Fruit fly (Drosophila melanogaster) whole organism, embryonic: ENCODE results near the gene CG17187.

Experiments
- B-H1 ChIP-seq: fragments of 200-800 bp; sonication (Bioruptor generic); IDR thresholded peaks from 3 replicates; pipeline ENCODE4 v1.3.6; 2022; ENCODE audit warnings: missing biosample characterization, missing genetic modification characterization
- Bgb ChIP-seq: fragments of 200-800 bp; sonication (Bioruptor generic); IDR thresholded peaks from 2 replicates; pipeline ENCODE4 v1.3.6; 2022; ENCODE audit warnings: missing biosample characterization, missing genetic modification characterization; ENCODE audit not compliant: partially characterized antibody
- CG13287 ChIP-seq: fragments of 200-800 bp; sonication (Bioruptor generic); IDR thresholded peaks from 2 replicates; pipeline ENCODE4 v1.3.6; 2022; ENCODE audit warnings: missing biosample characterization, missing genetic modification characterization; ENCODE audit not compliant: partially characterized antibody
- CG13296 ChIP-seq: fragments of 200-800 bp; sonication (Bioruptor generic); optimal IDR thresholded peaks from 3 replicates; lab custom pipeline; 2018; ENCODE audit warnings: missing biosample characterization, mild to moderate bottlenecking, missing genetic modification characterization
- CG13624 ChIP-seq: fragments of 200-800 bp; sonication (Bioruptor generic); optimal IDR thresholded peaks from 2 replicates; lab custom pipeline; 2016; ENCODE audit warnings: missing biosample characterization, missing genetic modification characterization
- CG15479 ChIP-seq: fragments of 200-800 bp; sonication (Bioruptor generic); optimal IDR thresholded peaks from 3 replicates; lab custom pipeline; 2019; ENCODE audit warnings: missing biosample characterization, mild to moderate bottlenecking, missing genetic modification characterization, moderate library complexity
- CG1603 ChIP-seq: fragments of 200-800 bp; sonication (Bioruptor generic); optimal IDR thresholded peaks from 2 replicates; lab custom pipeline; 2019; ENCODE audit warnings: missing biosample characterization, mild to moderate bottlenecking, missing genetic modification characterization, moderate library complexity
- CG2120 ChIP-seq: fragments of 200-800 bp; sonication (Bioruptor generic); optimal IDR thresholded peaks from 3 replicates; lab custom pipeline; 2016; ENCODE audit warnings: missing biosample characterization, missing genetic modification characterization
- CG2712 ChIP-seq: fragments of 200-800 bp; optimal IDR thresholded peaks from 3 replicates; lab custom pipeline; 2019; ENCODE audit warnings: missing biosample characterization, mild to moderate bottlenecking, missing genetic modification characterization, moderate library complexity
- CG33213 ChIP-seq: fragments of 200-800 bp; sonication (Bioruptor generic); optimal IDR thresholded peaks from 3 replicates; lab custom pipeline; 2016; ENCODE audit warnings: missing biosample characterization, missing genetic modification characterization
- CG34422 ChIP-seq: fragments of 200-800 bp; sonication (Bioruptor generic); IDR thresholded peaks from 3 replicates; pipeline ENCODE4 v1.3.6; 2022; ENCODE audit warnings: missing biosample characterization, missing genetic modification characterization
- CG4707 ChIP-seq: fragments of 200-800 bp; sonication (Bioruptor generic); optimal IDR thresholded peaks from 2 replicates; lab custom pipeline; 2018; ENCODE audit warnings: missing biosample characterization, mild to moderate bottlenecking, missing genetic modification characterization, moderate library complexity
- CG8290 ChIP-seq, 3 experiments: fragments of 200-800 bp; sonication (Bioruptor generic); optimal IDR thresholded peaks; 2 replicates each; lab custom pipeline; 2016 to 2019; ENCODE audit warnings: missing biosample characterization in 3 of 3, missing genetic modification characterization in 3 of 3, mild to moderate bottlenecking in 2 of 3, moderate library complexity in 1 of 3
- CG8388 ChIP-seq: fragments of 200-800 bp; sonication (Bioruptor generic); optimal IDR thresholded peaks from 2 replicates; lab custom pipeline; 2019; ENCODE audit warnings: missing biosample characterization, mild to moderate bottlenecking, missing genetic modification characterization, moderate library complexity
- CG9797 ChIP-seq: fragments of 200-800 bp; sonication (Bioruptor generic); optimal IDR thresholded peaks from 3 replicates; lab custom pipeline; 2018; ENCODE audit warnings: missing biosample characterization, mild to moderate bottlenecking, missing genetic modification characterization
- CHES-1-like ChIP-seq: fragments of 200-800 bp; sonication (Bioruptor generic); optimal IDR thresholded peaks from 2 replicates; lab custom pipeline; 2016; ENCODE audit warnings: missing biosample characterization, missing genetic modification characterization
- CTCF ChIP-seq: fragments of 200-800 bp; sonication (Bioruptor generic); optimal IDR thresholded peaks from 2 replicates; lab custom pipeline; 2017; ENCODE audit warnings: missing biosample characterization, mild to moderate bottlenecking, missing genetic modification characterization, moderate library complexity
- Dbx ChIP-seq: fragments of 200-800 bp; sonication (Bioruptor generic); IDR thresholded peaks from 3 replicates; pipeline ENCODE4 v1.3.6; 2022; ENCODE audit warnings: missing biosample characterization, missing genetic modification characterization
- Dp ChIP-seq: fragments of 200-800 bp; sonication (Bioruptor generic); optimal IDR thresholded peaks from 2 replicates; lab custom pipeline; 2018; ENCODE audit warnings: missing biosample characterization, mild to moderate bottlenecking, missing genetic modification characterization, moderate library complexity
- Elba2 ChIP-seq: fragments of 200-800 bp; sonication (Bioruptor generic); optimal IDR thresholded peaks from 3 replicates; lab custom pipeline; 2016; ENCODE audit warnings: missing biosample characterization, missing genetic modification characterization
- Gug ChIP-seq: fragments of 200-800 bp; sonication (Bioruptor generic); IDR thresholded peaks from 4 replicates; pipeline ENCODE4 v1.3.6; 2022; ENCODE audit warnings: missing biosample characterization, missing genetic modification characterization
- HLH4C ChIP-seq: fragments of 200-800 bp; sonication (Bioruptor generic); IDR thresholded peaks from 3 replicates; pipeline ENCODE4 v1.3.6; 2022; ENCODE audit warnings: missing biosample characterization, missing genetic modification characterization; ENCODE audit not compliant: partially characterized antibody
- HLH54F ChIP-seq: fragments of 200-800 bp; sonication (Bioruptor generic); optimal IDR thresholded peaks from 3 replicates; lab custom pipeline; 2016; ENCODE audit warnings: missing biosample characterization, missing genetic modification characterization
- HmgZ ChIP-seq: fragments of 200-800 bp; sonication (Bioruptor generic); optimal IDR thresholded peaks from 2 replicates; lab custom pipeline; 2018; ENCODE audit warnings: missing biosample characterization, mild to moderate bottlenecking, missing genetic modification characterization
- Hmr ChIP-seq: fragments of 200-800 bp; sonication (Bioruptor generic); optimal IDR thresholded peaks from 3 replicates; lab custom pipeline; 2017; ENCODE audit warnings: mild to moderate bottlenecking, missing biosample characterization, missing genetic modification reagents, missing genetic modification characterization
- Max ChIP-seq: fragments of 200-800 bp; sonication (Bioruptor generic); optimal IDR thresholded peaks from 2 replicates; lab custom pipeline; 2016; ENCODE audit warnings: missing biosample characterization, mild to moderate bottlenecking, missing genetic modification characterization
- Med ChIP-seq: fragments of 200-800 bp; sonication (Bioruptor generic); peaks from one replicate; lab custom pipeline; 2016; ENCODE audit warnings: missing biosample characterization, missing genetic modification characterization, mild to moderate bottlenecking, inconsistent platforms, moderate library complexity
- Rfx ChIP-seq: fragments of 200-800 bp; sonication (Bioruptor generic); IDR thresholded peaks from 2 replicates; pipeline ENCODE4 v1.3.6; 2022; ENCODE audit warnings: missing biosample characterization, missing genetic modification characterization
- Rx ChIP-seq: fragments of 200-800 bp; sonication (Bioruptor generic); IDR thresholded peaks from 2 replicates; pipeline ENCODE4 v1.3.6; 2022; ENCODE audit warnings: missing biosample characterization, missing genetic modification characterization
- Sin3A ChIP-seq: fragments of >200 bp; optimal IDR thresholded peaks from 2 replicates; lab custom pipeline; 2018
- Sry-δ ChIP-seq: fragments of 200-800 bp; sonication (Bioruptor generic); optimal IDR thresholded peaks from 2 replicates; lab custom pipeline; 2016; ENCODE audit warnings: missing biosample characterization, missing genetic modification characterization
- TFAM ChIP-seq: fragments of 200-800 bp; sonication (Bioruptor generic); optimal IDR thresholded peaks from 2 replicates; lab custom pipeline; 2017; ENCODE audit warnings: missing biosample characterization, missing genetic modification characterization, inconsistent platforms
- Usf ChIP-seq: fragments of 200-800 bp; sonication (Bioruptor generic); optimal IDR thresholded peaks from 2 replicates; lab custom pipeline; 2017; ENCODE audit warnings: missing genotype, missing biosample characterization, missing genetic modification characterization
- YL-1 ChIP-seq: fragments of 200-800 bp; sonication (Bioruptor generic); optimal IDR thresholded peaks from 3 replicates; lab custom pipeline; 2017; ENCODE audit warnings: missing biosample characterization, mild to moderate bottlenecking, missing genetic modification characterization
- cato ChIP-seq: fragments of 200-800 bp; sonication (Bioruptor generic); optimal IDR thresholded peaks from 2 replicates; lab custom pipeline; 2016; ENCODE audit warnings: missing biosample characterization, missing genetic modification characterization, borderline replicate concordance
- ci ChIP-seq: fragments of 200-800 bp; sonication (Bioruptor generic); IDR thresholded peaks from 3 replicates; pipeline ENCODE4 v1.3.6; 2022; ENCODE audit warnings: missing biosample characterization, missing genetic modification characterization
- ewg ChIP-seq: fragments of 200-800 bp; sonication (Bioruptor generic); optimal IDR thresholded peaks from 3 replicates; lab custom pipeline; 2017; ENCODE audit warnings: mild to moderate bottlenecking, missing biosample characterization, missing genetic modification reagents, missing genetic modification characterization
- gem ChIP-seq: fragments of 200-800 bp; sonication (Bioruptor generic); optimal IDR thresholded peaks from 2 replicates; lab custom pipeline; 2019; ENCODE audit warnings: missing biosample characterization, mild to moderate bottlenecking, missing genetic modification characterization, moderate library complexity
- gfzf ChIP-seq: fragments of 200-800 bp; sonication (Bioruptor generic); optimal IDR thresholded peaks from 2 replicates; lab custom pipeline; 2016; ENCODE audit warnings: missing biosample characterization, mild to moderate bottlenecking, missing genetic modification characterization, moderate library complexity
- insv ChIP-seq, 2 experiments: fragments of 200-800 bp; sonication (Bioruptor generic); optimal IDR thresholded peaks; 3 replicates each; lab custom pipeline; 2016 to 2018; ENCODE audit warnings: missing biosample characterization in 2 of 2, missing genetic modification characterization in 2 of 2
- inv ChIP-seq: fragments of 200-800 bp; sonication (Bioruptor generic); IDR thresholded peaks from 2 replicates; pipeline ENCODE4 v1.3.6; 2022; ENCODE audit warnings: missing biosample characterization, missing genetic modification characterization; ENCODE audit not compliant: partially characterized antibody
- lov ChIP-seq, 2 experiments: fragments of 200-800 bp in 1 of 2; fragments of >200 bp in 1 of 2; sonication (Bioruptor generic) in 1 of 2; IDR thresholded peaks in 1 of 2; optimal IDR thresholded peaks in 1 of 2; 2 replicates in 1 of 2; 3 replicates in 1 of 2; pipeline versions ENCODE4 v1.3.6 to Lab custom; 2017 to 2022; ENCODE audit warnings: missing biosample characterization in 1 of 2, missing genetic modification characterization in 1 of 2
- nmo ChIP-seq: fragments of 200-800 bp; sonication (Bioruptor generic); optimal IDR thresholded peaks from 2 replicates; lab custom pipeline; 2018; ENCODE audit warnings: missing biosample characterization, mild to moderate bottlenecking, missing genetic modification characterization, moderate library complexity
- pan ChIP-seq, 4 experiments: fragments of >200 bp in 3 of 4; fragments of 200-800 bp in 1 of 4; sonication (Bioruptor generic) in 1 of 4; optimal IDR thresholded peaks in 3 of 4; IDR thresholded peaks in 1 of 4; 2 replicates each; pipeline versions ENCODE4 v1.3.6 to Lab custom; 2017 to 2022; ENCODE audit warnings: missing biosample characterization in 2 of 4, missing genetic modification characterization in 2 of 4, mixed read lengths in 1 of 4
- pzg ChIP-seq: fragments of 200-800 bp; sonication (Bioruptor generic); optimal IDR thresholded peaks from 3 replicates; lab custom pipeline; 2018; ENCODE audit warnings: missing biosample characterization, mild to moderate bottlenecking, missing genetic modification characterization, moderate library complexity
- sens ChIP-seq: fragments of 200-800 bp; sonication (Bioruptor generic); peaks from one replicate; lab custom pipeline; 2016; ENCODE audit warnings: missing biosample characterization, missing genetic modification characterization
- ssp ChIP-seq: fragments of 200-800 bp; sonication (Bioruptor generic); IDR thresholded peaks from 2 replicates; pipeline ENCODE4 v1.3.6; 2022; ENCODE audit warnings: missing biosample characterization, missing genetic modification characterization
- twi ChIP-seq: fragments of 200-800 bp; optimal IDR thresholded peaks from 2 replicates; lab custom pipeline; 2019; ENCODE audit warnings: missing biosample characterization, mild to moderate bottlenecking, missing genetic modification characterization, moderate library complexity
- usp ChIP-seq: fragments of >200 bp; optimal IDR thresholded peaks from 2 replicates; lab custom pipeline; 2017; ENCODE audit warnings: missing biosample characterization, missing genetic modification characterization

The CG17187 gene

dm6 chr3R:11219883-11220282 is 11.8 kb downstream of the CG17187 start, which contains the start of gene CG6689 (continued):
- peak; percentile 37 for TF ChIP-seq ewg (GFP tag; lab: Kevin White, UChicago)
- TF ChIP-seq lov (optimal IDR thresholded peaks at IDR 0.05; lab: Kevin White, UChicago) = no peak
- TF ChIP-seq lov (GFP tag; IDR thresholded peaks at IDR 0.05; lab: Robert Waterston, UW) = peak; percentile 54; the same call in 1 of the 3 replicates
- TF ChIP-seq nmo (GFP tag; lab: Kevin White, UChicago) = peak; percentile 19
- TF ChIP-seq HLH4C (GFP tag; lab: Robert Waterston, UW) = 0 out of 3 replicates have a peak, but pooled peaks have one; percentile 15
- no peak for TF ChIP-seq pan (optimal IDR thresholded peaks at IDR 0.05; lab: Kevin White, UChicago)
- no peak for TF ChIP-seq pan (GFP tag; optimal IDR thresholded peaks at IDR 0.05 in 1 of 2, IDR thresholded peaks at IDR 0.05 in 1 of 2)
- peak; percentile 88 for TF ChIP-seq Med (GFP tag; lab: Kevin White, UChicago)
- peak; percentile 15 for TF ChIP-seq CG13296 (GFP tag; lab: Kevin White, UChicago)
- peak; percentile 66 for TF ChIP-seq gfzf (GFP tag; lab: Kevin White, UChicago)
- TF ChIP-seq Dp = peak; percentile 69
- peak; percentile 78 for TF ChIP-seq CG15479 (GFP tag; lab: Kevin White, UChicago)
- TF ChIP-seq HmgZ = peak; percentile 64
- no peak for TF ChIP-seq twi (tag; lab: Kevin White, UChicago)
- peak; percentile 51 for TF ChIP-seq CG1603
- no peak for TF ChIP-seq Rx (GFP tag; lab: Robert Waterston, UW)
- TF ChIP-seq cato (GFP tag; lab: Kevin White, UChicago) = no peak
- peak; percentile 76 for TF ChIP-seq pzg (GFP tag; lab: Kevin White, UChicago)
- TF ChIP-seq Hmr (GFP tag; lab: Kevin White, UChicago) = peak; percentile 31
- TF ChIP-seq insv (GFP tag; optimal IDR thresholded peaks at IDR 0.05; lab: Kevin White, UChicago) = no peak
- TF ChIP-seq Bgb (GFP tag; lab: Robert Waterston, UW) = peak; percentile 32; the same call in 1 of the 2 replicates
- peak; percentile 59 for TF ChIP-seq YL-1 (GFP tag; lab: Kevin White, UChicago)
- peak; percentile 12 for TF ChIP-seq CTCF (GFP tag; lab: Kevin White, UChicago)
- no peak for TF ChIP-seq B-H1
- TF ChIP-seq CG4707 = no peak
- peak; percentile 79 for TF ChIP-seq ssp (GFP tag; lab: Robert Waterston, UW)
- TF ChIP-seq Sin3A (lab: Kevin White, UChicago) = peak; percentile 42
- peak; percentile 24 for TF ChIP-seq CG8388 (GFP tag; lab: Kevin White, UChicago)
- peak; percentile 31 for TF ChIP-seq Sry-δ (GFP tag; lab: Kevin White, UChicago)
- TF ChIP-seq CHES-1-like = peak; percentile 13
- 0 out of 2 replicates have a peak, but pooled peaks have one; percentile 24 for TF ChIP-seq Rfx (GFP tag; lab: Robert Waterston, UW)
- TF ChIP-seq Max (GFP tag; lab: Kevin White, UChicago) = no peak
- TF ChIP-seq usp (GFP tag; lab: Kevin White, UChicago) = no peak
- TF ChIP-seq CG9797 (GFP tag; lab: Kevin White, UChicago) = peak; percentile 88
- TF ChIP-seq gem = peak; percentile 16
- TF ChIP-seq ci (GFP tag; lab: Robert Waterston, UW) = peak; percentile 66; the same call in 1 of the 3 replicates
- no peak for TF ChIP-seq Usf (GFP tag; lab: Kevin White, UChicago)
- TF ChIP-seq CG34422 = peak; percentile 41; the same call in 1 of the 3 replicates
- no peak for TF ChIP-seq TFAM (GFP tag; lab: Kevin White, UChicago)
- 0 out of 3 replicates have a peak, but pooled peaks have one; percentile 18 for TF ChIP-seq Dbx
- TF ChIP-seq sens (GFP tag; lab: Kevin White, UChicago) = peak; percentile 83
- 0 out of 2 replicates have a peak, but pooled peaks have one; percentile 28 for TF ChIP-seq inv (GFP tag; lab: Robert Waterston, UW)
- TF ChIP-seq CG2120 (GFP tag; lab: Kevin White, UChicago) = peak; percentile 20
- TF ChIP-seq CG2712 (tag; lab: Kevin White, UChicago) = peak; percentile 5
- TF ChIP-seq CG33213 = peak; percentile 9
- no peak for TF ChIP-seq Gug (GFP tag; lab: Robert Waterston, UW)
- no peak for TF ChIP-seq HLH54F (GFP tag; lab: Kevin White, UChicago)
- peak; percentile 48 for TF ChIP-seq Elba2 (GFP tag; lab: Kevin White, UChicago)
- peak; percentile 77 for TF ChIP-seq CG13624
- TF ChIP-seq CG13287 (GFP tag; lab: Robert Waterston, UW) = peak; percentile 36; the same call in 1 of the 2 replicates
- TF ChIP-seq CG8290 (GFP tag; optimal IDR thresholded peaks at IDR 0.05; lab: Kevin White, UChicago) = no peak
- peak in 1 of 2 experiments; percentile 47 for TF ChIP-seq CG8290 (tag; optimal IDR thresholded peaks at IDR 0.05; lab: Kevin White, UChicago)
